Worm (Caenorhabditis elegans): ENCODE measurements around the gene ZK892.4.

ZK892.4 gene

ce11 chrII:10033163-10033871 is 27.0 kb downstream of the ZK892.4 start, which contains the start of gene mtcu-2 (continued):
- TF ChIP-seq ztf-11 (tag; optimal IDR thresholded peaks at IDR 0.05) = peak in 1 of 2 experiments; percentile 83
- peak; percentile 82 to 88 (median 83) for TF ChIP-seq ceh-82 (tag; optimal IDR thresholded peaks at IDR 0.05)
- peak; percentile 85 for TF ChIP-seq unc-86 (tag; optimal IDR thresholded peaks at IDR 0.05)
- TF ChIP-seq nhr-85 (tag) = peak; percentile 96
- peak; percentile 71 for TF ChIP-seq sox-4 (tag; optimal IDR thresholded peaks at IDR 0.05)
- peak; percentile 91 for TF ChIP-seq rnt-1 (tag; optimal IDR thresholded peaks at IDR 0.05)
- TF ChIP-seq elt-2 (tag; optimal IDR thresholded peaks at IDR 0.05) = peak; percentile 0

ce11 chrII:10034769-10035168 is 28.4 kb downstream of the ZK892.4 start:
- TF ChIP-seq nhr-19 (GFP tag; conservative IDR thresholded peaks at IDR 0.05) (peak; percentile 81), mab-9 (GFP tag; IDR thresholded peaks at IDR 0.05) (0 out of 2 replicates have a peak, but pooled peaks have one; percentile 15), isw-1 (GFP tag; IDR thresholded peaks at IDR 0.05) (peak; percentile 77), ceh-88 (GFP tag; IDR thresholded peaks at IDR 0.05) (peak; percentile 70), dpl-1 (GFP tag; optimal IDR thresholded peaks at IDR 0.05) (peak in 1 of 3 experiments; percentile 17), nhr-71 (tag; optimal IDR thresholded peaks at IDR 0.05) (peak; percentile 16), lsy-2 (tag; optimal IDR thresholded peaks at IDR 0.05) (peak in 1 of 2 experiments; percentile 28), C16A3.4 (tag; optimal IDR thresholded peaks at IDR 0.05) (peak; percentile 8), nhr-47 (tag; optimal IDR thresholded peaks at IDR 0.05) (peak; percentile 15), grh-1 (GFP tag; IDR thresholded peaks at IDR 0.05) (peak; percentile 63), unc-98 (GFP tag; IDR thresholded peaks at IDR 0.05) (peak; percentile 16; the same call in 1 of the 2 replicates), efl-1 (optimal IDR thresholded peaks at IDR 0.05) (peak in 1 of 2 experiments; percentile 4), efl-1 (GFP tag; optimal IDR thresholded peaks at IDR 0.05 in 1 of 2) (peak in 1 of 2 experiments; percentile 87)

ce11 chrII:10035425-10035824 is 29.1 kb downstream of the ZK892.4 start:
- no peak for TF ChIP-seq efl-1 (optimal IDR thresholded peaks at IDR 0.05)
- peak in 1 of 2 experiments; percentile 28 for TF ChIP-seq efl-1 (GFP tag; optimal IDR thresholded peaks at IDR 0.05 in 1 of 2)
- no peak for TF ChIP-seq ceh-8 (GFP tag; optimal IDR thresholded peaks at IDR 0.05)
- no peak for TF ChIP-seq alr-1 (tag; optimal IDR thresholded peaks at IDR 0.05; ENCODE audit: borderline replicate concordance)
- TF ChIP-seq ets-5 (GFP tag; IDR thresholded peaks at IDR 0.05) = no peak
- no peak for TF ChIP-seq grh-1 (GFP tag; IDR thresholded peaks at IDR 0.05)
- no peak for TF ChIP-seq lin-13 (GFP tag; optimal IDR thresholded peaks at IDR 0.05)
- TF ChIP-seq nhr-11 (tag; optimal IDR thresholded peaks at IDR 0.05) = no peak
- TF ChIP-seq unc-62 (GFP tag; optimal IDR thresholded peaks at IDR 0.05) = no peak

ce11 chrII:10039799-10040198 is 33.4 kb downstream of the ZK892.4 start, which contains the start of gene let-268:
Gene let-268 (minus strand): TSS chrII:10039980.
- peak; percentile 38 for TF ChIP-seq lin-14 (GFP tag; optimal IDR thresholded peaks at IDR 0.05)
- TF ChIP-seq nhr-237 (tag; optimal IDR thresholded peaks at IDR 0.05) = no peak
- TF ChIP-seq lsy-2 (tag; optimal IDR thresholded peaks at IDR 0.05) = no peak
- no peak for TF ChIP-seq aly-2 (tag; optimal IDR thresholded peaks at IDR 0.05)
- TF ChIP-seq ces-1 (GFP tag; optimal IDR thresholded peaks at IDR 0.05) = no peak
- no peak for TF ChIP-seq C34B4.2 (tag; optimal IDR thresholded peaks at IDR 0.05)
- TF ChIP-seq C04F5.9 (tag; optimal IDR thresholded peaks at IDR 0.05) = no peak
- no peak for TF ChIP-seq jun-1 (tag; optimal IDR thresholded peaks at IDR 0.05)
- peak; percentile 42 for TF ChIP-seq rnt-1 (tag; optimal IDR thresholded peaks at IDR 0.05)
- no peak for TF ChIP-seq nhr-77 (tag; optimal IDR thresholded peaks at IDR 0.05)
- no peak for TF ChIP-seq lir-3 (tag; optimal IDR thresholded peaks at IDR 0.05; ENCODE audit: poor library complexity)
- TF ChIP-seq hlh-17 (GFP tag; optimal IDR thresholded peaks at IDR 0.05; ENCODE audit: borderline replicate concordance) = no peak
- no peak for TF ChIP-seq ceh-8 (GFP tag; optimal IDR thresholded peaks at IDR 0.05)
- no peak for TF ChIP-seq fkh-8 (tag; optimal IDR thresholded peaks at IDR 0.05)
- no peak for TF ChIP-seq irx-1 (tag; optimal IDR thresholded peaks at IDR 0.05)
- no peak for TF ChIP-seq vab-15 (tag; optimal IDR thresholded peaks at IDR 0.05)
- no peak for TF ChIP-seq ceh-63 (GFP tag; optimal IDR thresholded peaks at IDR 0.05)
- TF ChIP-seq snpc-4 (tag; optimal IDR thresholded peaks at IDR 0.05) = no peak
